Fruit fly (Drosophila melanogaster) whole organism, wandering third instar larva: ENCODE measurements around the gene CG10959.

Experiments
- CG32264 ChIP-seq: fragments of 200-800 bp; sonication (Bioruptor generic); optimal IDR thresholded peaks from 2 replicates; lab custom pipeline; 2016; ENCODE audit warnings: missing biosample characterization, missing genetic modification characterization
- N ChIP-seq: fragments of >200 bp; optimal IDR thresholded peaks from 2 replicates; lab custom pipeline; 2018; ENCODE audit warnings: missing biosample characterization, missing external identifiers, missing genetic modification characterization
- woc ChIP-seq: sonication (Bioruptor generic); optimal IDR thresholded peaks from 2 replicates; lab custom pipeline; 2016; ENCODE audit warnings: missing biosample characterization, mild to moderate bottlenecking, missing genetic modification characterization

- TF ChIP-seq woc (GFP tag; lab: Kevin White, UChicago) (peak; percentile 63), N (GFP tag; lab: Kevin White, UChicago) (no peak), CG32264 (peak; percentile 14)
Measured at dm6 chrX:8196598-8197228, 48.1 kb downstream of the CG10959 start.
